Fruit fly (Drosophila melanogaster): ENCODE results near the gene CG5111.

- TF ChIP-seq Pif1B (GFP tag; optimal IDR thresholded peaks at IDR 0.05): no peak
- no peak for TF ChIP-seq CG17806 (tag; optimal IDR thresholded peaks at IDR 0.05)
- no peak for TF ChIP-seq gl (tag; optimal IDR thresholded peaks at IDR 0.05)
- no peak for TF ChIP-seq fd96Ca (GFP tag; IDR thresholded peaks at IDR 0.05)
- no peak for TF ChIP-seq Ets98B (GFP tag; IDR thresholded peaks at IDR 0.05)
- TF ChIP-seq Pif1A (GFP tag; optimal IDR thresholded peaks at IDR 0.05): no peak
- TF ChIP-seq CG8301 (tag; optimal IDR thresholded peaks at IDR 0.05): no peak
- TF ChIP-seq rn (GFP tag; IDR thresholded peaks at IDR 0.05): no peak
- TF ChIP-seq D1 (tag; optimal IDR thresholded peaks at IDR 0.05): no peak
- TF ChIP-seq CG12605 (GFP tag; IDR thresholded peaks at IDR 0.05): no peak
- no peak for TF ChIP-seq CG9948 (tag; optimal IDR thresholded peaks at IDR 0.05)
These were observed 16.4 kb upstream of the CG5111 start for dm6 chr3R:25489685-25490084.

Data from whole organism, pupa.